Fruit fly (Drosophila melanogaster) whole organism, embryonic: ENCODE data around the gene CG32280.

Experiments
- Adf1 ChIP-seq: fragments of 200-800 bp; sonication (Bioruptor generic); IDR thresholded peaks from 2 replicates; pipeline ENCODE4 v1.3.6; 2022; ENCODE audit warnings: missing biosample characterization, missing genetic modification characterization
- Antp ChIP-seq: fragments of 200-800 bp; sonication (Bioruptor generic); optimal IDR thresholded peaks from 3 replicates; lab custom pipeline; 2016; ENCODE audit warnings: missing biosample characterization, missing genetic modification characterization
- CG10209 ChIP-seq: fragments of 200-800 bp; sonication (Bioruptor generic); optimal IDR thresholded peaks from 3 replicates; lab custom pipeline; 2017; ENCODE audit warnings: missing biosample characterization, mild to moderate bottlenecking, missing genetic modification characterization, missing genetic modification reagents
- CG10959 ChIP-seq: fragments of 200-800 bp; sonication (Bioruptor generic); IDR thresholded peaks from 2 replicates; pipeline ENCODE4 v1.3.6; 2022; ENCODE audit warnings: missing biosample characterization, missing genetic modification characterization
- CG10979 ChIP-seq: fragments of 200-800 bp; sonication (Bioruptor generic); optimal IDR thresholded peaks from 2 replicates; lab custom pipeline; 2018; ENCODE audit warnings: missing biosample characterization, mild to moderate bottlenecking, missing genetic modification characterization, moderate library complexity
- CG11085 ChIP-seq: fragments of 200-800 bp; sonication (Bioruptor generic); IDR thresholded peaks from 2 replicates; pipeline ENCODE4 v1.3.6; 2022; ENCODE audit warnings: missing biosample characterization, missing genetic modification characterization
- CG11456 ChIP-seq: fragments of 200-800 bp; sonication (Bioruptor generic); IDR thresholded peaks from 3 replicates; pipeline ENCODE4 v1.3.6; 2022; ENCODE audit warnings: missing biosample characterization, missing genetic modification characterization
- CG12155 ChIP-seq: fragments of 200-800 bp; sonication (Bioruptor generic); optimal IDR thresholded peaks from 3 replicates; lab custom pipeline; 2016; ENCODE audit warnings: missing biosample characterization, missing genetic modification characterization
- CG12659 ChIP-seq: fragments of 200-800 bp; sonication (Bioruptor generic); optimal IDR thresholded peaks from 3 replicates; lab custom pipeline; 2017; ENCODE audit warnings: mild to moderate bottlenecking, missing biosample characterization, missing genetic modification reagents, missing genetic modification characterization
- CG12769 ChIP-seq: fragments of 200-800 bp; sonication (Bioruptor generic); optimal IDR thresholded peaks from 2 replicates; lab custom pipeline; 2019; ENCODE audit warnings: missing biosample characterization, mild to moderate bottlenecking, missing genetic modification characterization, moderate library complexity
- CG12942 ChIP-seq: fragments of 200-800 bp; sonication (Bioruptor generic); optimal IDR thresholded peaks from 3 replicates; lab custom pipeline; 2016; ENCODE audit warnings: missing biosample characterization, missing genetic modification characterization
- CG13287 ChIP-seq: fragments of 200-800 bp; sonication (Bioruptor generic); IDR thresholded peaks from 2 replicates; pipeline ENCODE4 v1.3.6; 2022; ENCODE audit warnings: missing biosample characterization, missing genetic modification characterization; ENCODE audit not compliant: partially characterized antibody
- CG14050 ChIP-seq: fragments of 200-800 bp; sonication (Bioruptor generic); IDR thresholded peaks from 3 replicates; pipeline ENCODE4 v1.3.6; 2022; ENCODE audit warnings: missing biosample characterization, missing genetic modification characterization
- CG1647 ChIP-seq: fragments of 200-800 bp; sonication (Bioruptor generic); optimal IDR thresholded peaks from 3 replicates; lab custom pipeline; 2016; ENCODE audit warnings: missing biosample characterization, missing genetic modification characterization
- CG17361 ChIP-seq: fragments of 200-800 bp; sonication (Bioruptor generic); IDR thresholded peaks from 3 replicates; pipeline ENCODE4 v1.3.6; 2022; ENCODE audit warnings: missing biosample characterization, missing genetic modification characterization
- CG32772 ChIP-seq: fragments of 200-800 bp; sonication (Bioruptor generic); IDR thresholded peaks from 2 replicates; pipeline ENCODE4 v1.3.6; 2022; ENCODE audit warnings: missing biosample characterization, missing genetic modification characterization
- CG34422 ChIP-seq: fragments of 200-800 bp; sonication (Bioruptor generic); IDR thresholded peaks from 3 replicates; pipeline ENCODE4 v1.3.6; 2022; ENCODE audit warnings: missing biosample characterization, missing genetic modification characterization
- CG3838 ChIP-seq: fragments of 200-800 bp; sonication (Bioruptor generic); optimal IDR thresholded peaks from 3 replicates; lab custom pipeline; 2016; ENCODE audit warnings: missing biosample characterization, missing genetic modification characterization
- CG4424 ChIP-seq: fragments of 200-800 bp; sonication (Bioruptor generic); optimal IDR thresholded peaks from 3 replicates; lab custom pipeline; 2016; ENCODE audit warnings: missing biosample characterization, missing genetic modification characterization
- CG5180 ChIP-seq: fragments of 200-800 bp; sonication (Bioruptor generic); optimal IDR thresholded peaks from 3 replicates; lab custom pipeline; 2017; ENCODE audit warnings: missing biosample characterization, missing genetic modification characterization, mild to moderate bottlenecking, moderate library complexity, missing genetic modification reagents
- CG8281 ChIP-seq: fragments of 200-800 bp; sonication (Bioruptor generic); optimal IDR thresholded peaks from 2 replicates; lab custom pipeline; 2018; ENCODE audit warnings: missing biosample characterization, mild to moderate bottlenecking, missing genetic modification characterization, moderate library complexity
- CG9797 ChIP-seq: fragments of 200-800 bp; sonication (Bioruptor generic); optimal IDR thresholded peaks from 3 replicates; lab custom pipeline; 2018; ENCODE audit warnings: missing biosample characterization, mild to moderate bottlenecking, missing genetic modification characterization
- CG9876 ChIP-seq: fragments of 200-800 bp; sonication (Bioruptor generic); optimal IDR thresholded peaks from 2 replicates; lab custom pipeline; 2016; ENCODE audit warnings: missing biosample characterization, missing genetic modification characterization
- CoRest ChIP-seq: fragments of 200-800 bp; sonication (Bioruptor generic); optimal IDR thresholded peaks from 3 replicates; lab custom pipeline; 2018; ENCODE audit warnings: missing biosample characterization, mild to moderate bottlenecking, missing genetic modification characterization, moderate library complexity
- HLH54F ChIP-seq: fragments of 200-800 bp; sonication (Bioruptor generic); optimal IDR thresholded peaks from 3 replicates; lab custom pipeline; 2016; ENCODE audit warnings: missing biosample characterization, missing genetic modification characterization
- Max ChIP-seq: fragments of 200-800 bp; sonication (Bioruptor generic); optimal IDR thresholded peaks from 2 replicates; lab custom pipeline; 2016; ENCODE audit warnings: missing biosample characterization, mild to moderate bottlenecking, missing genetic modification characterization
- Opbp ChIP-seq: fragments of 200-800 bp; sonication (Bioruptor generic); IDR thresholded peaks from 3 replicates; pipeline ENCODE4 v1.3.6; 2022; ENCODE audit warnings: missing biosample characterization, missing genetic modification characterization; ENCODE audit not compliant: partially characterized antibody
- Rfx ChIP-seq: fragments of 200-800 bp; sonication (Bioruptor generic); IDR thresholded peaks from 2 replicates; pipeline ENCODE4 v1.3.6; 2022; ENCODE audit warnings: missing biosample characterization, missing genetic modification characterization
- Sry-δ ChIP-seq: fragments of 200-800 bp; sonication (Bioruptor generic); optimal IDR thresholded peaks from 2 replicates; lab custom pipeline; 2016; ENCODE audit warnings: missing biosample characterization, missing genetic modification characterization
- ato ChIP-seq: fragments of 200-800 bp; sonication (Bioruptor generic); IDR thresholded peaks from 2 replicates; pipeline ENCODE4 v1.3.6; 2022; ENCODE audit warnings: missing biosample characterization, missing genetic modification characterization; ENCODE audit not compliant: partially characterized antibody
- btn ChIP-seq: fragments of 200-800 bp; sonication (Bioruptor generic); optimal IDR thresholded peaks from 2 replicates; lab custom pipeline; 2016; ENCODE audit warnings: missing biosample characterization, missing genetic modification characterization
- chm ChIP-seq: fragments of 200-800 bp; sonication (Bioruptor generic); IDR thresholded peaks from 2 replicates; pipeline ENCODE4 v1.3.6; 2022; ENCODE audit warnings: missing biosample characterization, missing genetic modification characterization
- corto ChIP-seq: fragments of 200-800 bp; sonication (Bioruptor generic); optimal IDR thresholded peaks from 2 replicates; lab custom pipeline; 2016; ENCODE audit warnings: missing biosample characterization, mild to moderate bottlenecking, missing genetic modification characterization, moderate library complexity
- croc ChIP-seq: fragments of 200-800 bp; sonication (Bioruptor generic); conservative IDR thresholded peaks from 3 replicates; pipeline ENCODE4 v1.3.6; 2022; ENCODE audit warnings: missing biosample characterization, missing genetic modification characterization
- exex ChIP-seq: fragments of 200-800 bp; sonication (Bioruptor generic); optimal IDR thresholded peaks from 4 replicates; lab custom pipeline; 2018; ENCODE audit warnings: missing biosample characterization, mild to moderate bottlenecking, missing genetic modification characterization, moderate library complexity
- eyg ChIP-seq: fragments of 200-800 bp; sonication (Bioruptor generic); optimal IDR thresholded peaks from 3 replicates; lab custom pipeline; 2016; ENCODE audit warnings: missing biosample characterization, missing genetic modification characterization
- fd102C ChIP-seq: fragments of 200-800 bp; sonication (Bioruptor generic); optimal IDR thresholded peaks from 2 replicates; lab custom pipeline; 2018; ENCODE audit warnings: missing biosample characterization, mild to moderate bottlenecking, missing genetic modification characterization, moderate library complexity
- fu2 ChIP-seq: fragments of 200-800 bp; sonication (Bioruptor generic); optimal IDR thresholded peaks from 2 replicates; lab custom pipeline; 2016; ENCODE audit warnings: missing biosample characterization, missing genetic modification characterization
- gro ChIP-seq: fragments of 200-800 bp; sonication (Bioruptor generic); optimal IDR thresholded peaks from 2 replicates; lab custom pipeline; 2016; ENCODE audit warnings: missing biosample characterization, missing genetic modification characterization
- kah ChIP-seq: fragments of 200-800 bp; sonication (Bioruptor generic); optimal IDR thresholded peaks from 2 replicates; lab custom pipeline; 2018; ENCODE audit warnings: missing biosample characterization, mild to moderate bottlenecking, missing genetic modification characterization
- ken ChIP-seq: fragments of 200-800 bp; sonication (Bioruptor generic); IDR thresholded peaks from 3 replicates; pipeline ENCODE4 v1.3.6; 2022; ENCODE audit warnings: missing biosample characterization, missing genetic modification characterization
- lilli ChIP-seq: fragments of 200-800 bp; sonication (Bioruptor generic); optimal IDR thresholded peaks from 3 replicates; lab custom pipeline; 2016; ENCODE audit warnings: missing biosample characterization, missing genetic modification characterization
- shn ChIP-seq: fragments of 200-800 bp; sonication (Bioruptor generic); optimal IDR thresholded peaks from 3 replicates; lab custom pipeline; 2016; ENCODE audit warnings: missing biosample characterization, missing genetic modification characterization
- twi ChIP-seq: fragments of 200-800 bp; optimal IDR thresholded peaks from 2 replicates; lab custom pipeline; 2019; ENCODE audit warnings: missing biosample characterization, mild to moderate bottlenecking, missing genetic modification characterization, moderate library complexity
- vnd ChIP-seq: fragments of 200-800 bp; sonication (Bioruptor generic); IDR thresholded peaks from 3 replicates; pipeline ENCODE4 v1.3.6; 2022; ENCODE audit warnings: missing biosample characterization, missing genetic modification characterization; ENCODE audit not compliant: partially characterized antibody
- zfh2 ChIP-seq: fragments of 200-800 bp; sonication (Bioruptor generic); optimal IDR thresholded peaks from 2 replicates; lab custom pipeline; 2016; ENCODE audit warnings: missing biosample characterization, missing genetic modification characterization

Gene CG32280

dm6 chr3L:3172445-3172844 is 7.5 kb downstream of the CG32280 start, which contains the start of gene CG14963:
TSS of gene CG14963 (minus strand) at chr3L:3172545.
- TF ChIP-seq Opbp (GFP tag; lab: Robert Waterston, UW), result no peak
- TF ChIP-seq Max (GFP tag; lab: Kevin White, UChicago), result no peak
- TF ChIP-seq croc (GFP tag; lab: Robert Waterston, UW), result no peak
- TF ChIP-seq Antp (GFP tag; lab: Kevin White, UChicago), result no peak
- no peak for TF ChIP-seq chm
- no peak for TF ChIP-seq CG8281 (tag; lab: Kevin White, UChicago)

dm6 chr3L:3177872-3178271 is 12.9 kb downstream of the CG32280 start:
- TF ChIP-seq CG14050 (GFP tag; lab: Robert Waterston, UW) (no peak), CG34422 (GFP tag; lab: Robert Waterston, UW) (0 out of 3 replicates have a peak, but pooled peaks have one; percentile 7), shn (GFP tag; lab: Kevin White, UChicago) (no peak), twi (tag; lab: Kevin White, UChicago) (no peak), CG3838 (no peak), kah (peak; percentile 92), Rfx (no peak)
- TF ChIP-seq, all 482 proteins: peak for 2

- TF ChIP-seq lilli (GFP tag; lab: Kevin White, UChicago) (peak; percentile 87), CG9797 (GFP tag; lab: Kevin White, UChicago) (peak; percentile 50), CG10959 (GFP tag; lab: Robert Waterston, UW) (no peak), CG4424 (GFP tag; lab: Kevin White, UChicago) (peak; percentile 59), ken (GFP tag; lab: Robert Waterston, UW) (0 out of 3 replicates have a peak, but pooled peaks have one; percentile 31), btn (GFP tag; lab: Kevin White, UChicago) (peak; percentile 52), gro (GFP tag; lab: Kevin White, UChicago) (peak; percentile 63), eyg (GFP tag; lab: Kevin White, UChicago) (no peak), CG17361 (GFP tag; lab: Robert Waterston, UW) (no peak; the same call in none of the 3 replicates), ato (peak; percentile 64; the same call in 1 of the 2 replicates), CG10209 (GFP tag; lab: Kevin White, UChicago) (peak; percentile 56), Antp (GFP tag; lab: Kevin White, UChicago) (peak; percentile 82), zfh2 (peak; percentile 91), CG10979 (tag; lab: Kevin White, UChicago) (peak; percentile 36), CG12769 (tag; lab: Kevin White, UChicago) (peak; percentile 80), Adf1 (GFP tag; lab: Robert Waterston, UW) (no peak), CG11085 (GFP tag; lab: Robert Waterston, UW) (no peak), chm (no peak), vnd (peak; percentile 86), CG13287 (GFP tag; lab: Robert Waterston, UW) (peak; percentile 89), CG32772 (GFP tag; lab: Robert Waterston, UW) (peak; percentile 44; the same call in 1 of the 2 replicates), CG12942 (peak; percentile 53), CG9876 (GFP tag; lab: Kevin White, UChicago) (peak; percentile 60), CG1647 (GFP tag; lab: Kevin White, UChicago) (peak; percentile 23), CG12155 (GFP tag; lab: Kevin White, UChicago) (peak; percentile 71), Sry-δ (GFP tag; lab: Kevin White, UChicago) (peak; percentile 100), fu2 (GFP tag; lab: Kevin White, UChicago) (peak; percentile 82), CG14050 (GFP tag; lab: Robert Waterston, UW) (no peak), fd102C (GFP tag; lab: Kevin White, UChicago) (no peak), HLH54F (GFP tag; lab: Kevin White, UChicago) (peak; percentile 87), CG12659 (GFP tag; lab: Kevin White, UChicago) (peak; percentile 82), CoRest (tag; lab: Kevin White, UChicago) (peak; percentile 81), CG5180 (GFP tag; lab: Kevin White, UChicago) (no peak), CG11456 (GFP tag; lab: Robert Waterston, UW) (peak; percentile 57; the same call in 2 of the 3 replicates), corto (GFP tag; lab: Kevin White, UChicago) (no peak), exex (tag; lab: Kevin White, UChicago) (no peak)
Measured at dm6 chr3L:3178530-3179096, 13.6 kb downstream of the CG32280 start, which contains the start of the genes MnM and Girdin. TSS of gene MnM (minus strand) at chr3L:3178580. TSS of gene Girdin (plus strand) at chr3L:3178930.
